Fruit fly (Drosophila melanogaster) whole organism, prepupa: ENCODE results near the gene Atet.

Source experiments
- Blimp-1 ChIP-seq: fragments of 200-800 bp; sonication (Bioruptor generic); optimal IDR thresholded peaks from 3 replicates; lab custom pipeline; 2017; ENCODE audit warnings: missing biosample characterization, missing genetic modification characterization, mild to moderate bottlenecking, moderate library complexity, missing genetic modification reagents
- CG10631 ChIP-seq: fragments of 200-800 bp; sonication (Bioruptor generic); optimal IDR thresholded peaks from 2 replicates; lab custom pipeline; 2016; ENCODE audit warnings: missing biosample characterization, missing genetic modification characterization
- CG10669 ChIP-seq: fragments of 200-800 bp; sonication (Bioruptor generic); optimal IDR thresholded peaks from 3 replicates; lab custom pipeline; 2018; ENCODE audit warnings: missing biosample characterization, mild to moderate bottlenecking, missing genetic modification characterization, moderate library complexity
- CG11902 ChIP-seq: fragments of 200-800 bp; sonication (Bioruptor generic); optimal IDR thresholded peaks from 3 replicates; lab custom pipeline; 2016; ENCODE audit warnings: missing biosample characterization, missing genetic modification characterization
- CG1621 ChIP-seq: fragments of 200-800 bp; sonication (Bioruptor generic); optimal IDR thresholded peaks from 3 replicates; lab custom pipeline; 2018; ENCODE audit warnings: missing biosample characterization, mild to moderate bottlenecking, missing genetic modification characterization
- CG16779 ChIP-seq: fragments of 200-800 bp; sonication (Bioruptor generic); optimal IDR thresholded peaks from 3 replicates; lab custom pipeline; 2017; ENCODE audit warnings: missing biosample characterization, mild to moderate bottlenecking, missing genetic modification characterization
- CG3032 ChIP-seq: fragments of 200-800 bp; optimal IDR thresholded peaks from 2 replicates; lab custom pipeline; 2019; ENCODE audit warnings: missing biosample characterization, mild to moderate bottlenecking, missing genetic modification characterization, moderate library complexity
- CG31627 ChIP-seq: fragments of 200-800 bp; sonication (Bioruptor generic); optimal IDR thresholded peaks from 3 replicates; lab custom pipeline; 2016; ENCODE audit warnings: missing biosample characterization, missing genetic modification characterization
- CG32006 ChIP-seq: fragments of 200-800 bp; sonication (Bioruptor generic); optimal IDR thresholded peaks from 3 replicates; lab custom pipeline; 2017; ENCODE audit warnings: missing biosample characterization, mild to moderate bottlenecking, missing genetic modification characterization
- CG34406 ChIP-seq: fragments of 200-800 bp; sonication (Bioruptor generic); optimal IDR thresholded peaks from 3 replicates; lab custom pipeline; 2016; ENCODE audit warnings: missing biosample characterization, missing genetic modification characterization
- CG3919 ChIP-seq: fragments of 200-800 bp; sonication (Bioruptor generic); optimal IDR thresholded peaks from 3 replicates; lab custom pipeline; 2016; ENCODE audit warnings: missing biosample characterization, missing genetic modification characterization
- CG4318 ChIP-seq: fragments of 200-800 bp; sonication (Bioruptor generic); optimal IDR thresholded peaks from 3 replicates; lab custom pipeline; 2017; ENCODE audit warnings: missing biosample characterization, mild to moderate bottlenecking, missing genetic modification characterization
- CG6163 ChIP-seq: fragments of 200-800 bp; sonication (Bioruptor generic); IDR thresholded peaks from 3 replicates; pipeline ENCODE4 v1.3.6; 2022; ENCODE audit warnings: missing biosample characterization, missing genetic modification characterization
- CG6276 ChIP-seq: fragments of 200-800 bp; sonication (Bioruptor generic); optimal IDR thresholded peaks from 2 replicates; lab custom pipeline; 2017; ENCODE audit warnings: missing biosample characterization, mild to moderate bottlenecking, missing genetic modification characterization
- CG6792 ChIP-seq: fragments of 200-800 bp; sonication (Bioruptor generic); optimal IDR thresholded peaks from 3 replicates; lab custom pipeline; 2016; ENCODE audit warnings: missing biosample characterization, missing genetic modification characterization
- CG6808 ChIP-seq: fragments of 200-800 bp; sonication (Bioruptor generic); optimal IDR thresholded peaks from 3 replicates; lab custom pipeline; 2017; ENCODE audit warnings: missing biosample characterization, missing genetic modification characterization, mild to moderate bottlenecking, moderate library complexity, missing genetic modification reagents
- CG6854 ChIP-seq: fragments of 200-800 bp; sonication (Bioruptor generic); optimal IDR thresholded peaks from 2 replicates; lab custom pipeline; 2017; ENCODE audit warnings: missing biosample characterization, mild to moderate bottlenecking, missing genetic modification characterization
- CG8319 ChIP-seq: fragments of 200-800 bp; sonication (Bioruptor generic); optimal IDR thresholded peaks from 3 replicates; lab custom pipeline; 2016; ENCODE audit warnings: missing biosample characterization, missing genetic modification characterization
- CG8632 ChIP-seq: fragments of 200-800 bp; sonication (Bioruptor generic); optimal IDR thresholded peaks from 3 replicates; lab custom pipeline; 2016; ENCODE audit warnings: missing biosample characterization, missing genetic modification characterization
- Eip75B ChIP-seq: fragments of 200-800 bp; sonication (Bioruptor generic); optimal IDR thresholded peaks from 3 replicates; lab custom pipeline; 2016; ENCODE audit warnings: missing biosample characterization, missing genetic modification characterization
- Eip78C ChIP-seq: fragments of 200-800 bp; sonication (Bioruptor generic); peaks from one replicate; lab custom pipeline; 2016; ENCODE audit warnings: missing biosample characterization, missing genetic modification characterization
- Eip93F ChIP-seq: fragments of 200-800 bp; sonication (Bioruptor generic); optimal IDR thresholded peaks from 2 replicates; lab custom pipeline; 2016; ENCODE audit warnings: missing biosample characterization, mild to moderate bottlenecking, missing genetic modification characterization
- Ets21C ChIP-seq: fragments of 200-800 bp; sonication (Bioruptor generic); optimal IDR thresholded peaks from 3 replicates; lab custom pipeline; 2016; ENCODE audit warnings: missing biosample characterization, missing genetic modification characterization
- Ets96B ChIP-seq: fragments of 200-800 bp; optimal IDR thresholded peaks from 2 replicates; lab custom pipeline; 2019; ENCODE audit warnings: missing biosample characterization, mild to moderate bottlenecking, missing genetic modification characterization, moderate library complexity
- Hr38 ChIP-seq: sonication (Bioruptor generic); optimal IDR thresholded peaks from 2 replicates; lab custom pipeline; 2016; ENCODE audit warnings: missing biosample characterization, missing genetic modification characterization
- Hr39 ChIP-seq: fragments of 200-800 bp; sonication (Bioruptor generic); optimal IDR thresholded peaks from 2 replicates; lab custom pipeline; 2016; ENCODE audit warnings: missing biosample characterization, missing genetic modification characterization
- Hr4 ChIP-seq: fragments of 200-800 bp; sonication (Bioruptor generic); optimal IDR thresholded peaks from 3 replicates; lab custom pipeline; 2016; ENCODE audit warnings: missing biosample characterization, missing genetic modification characterization
- Met ChIP-seq: fragments of 200-800 bp; sonication (Bioruptor generic); optimal IDR thresholded peaks from 3 replicates; lab custom pipeline; 2016; ENCODE audit warnings: missing biosample characterization, missing genetic modification characterization
- OdsH ChIP-seq: fragments of 200-800 bp; sonication (Bioruptor generic); optimal IDR thresholded peaks from 3 replicates; lab custom pipeline; 2016; ENCODE audit warnings: missing biosample characterization, missing genetic modification characterization
- Smox ChIP-seq: fragments of 200-800 bp; sonication (Bioruptor generic); optimal IDR thresholded peaks from 3 replicates; lab custom pipeline; 2016; ENCODE audit warnings: missing biosample characterization, missing genetic modification characterization
- Sox102F ChIP-seq: fragments of 200-800 bp; sonication (Bioruptor generic); optimal IDR thresholded peaks from 2 replicates; lab custom pipeline; 2016; ENCODE audit warnings: missing biosample characterization, mild to moderate bottlenecking, missing genetic modification characterization
- Sox14 ChIP-seq: fragments of 200-800 bp; sonication (Bioruptor generic); optimal IDR thresholded peaks from 3 replicates; lab custom pipeline; 2016; ENCODE audit warnings: missing biosample characterization, missing genetic modification characterization
- achi ChIP-seq: fragments of 200-800 bp; sonication (Bioruptor generic); optimal IDR thresholded peaks from 3 replicates; lab custom pipeline; 2016; ENCODE audit warnings: missing biosample characterization, missing genetic modification characterization
- acj6 ChIP-seq: fragments of 200-800 bp; sonication (Bioruptor generic); optimal IDR thresholded peaks from 3 replicates; lab custom pipeline; 2016; ENCODE audit warnings: missing biosample characterization, missing genetic modification characterization
- cyc ChIP-seq: fragments of 200-800 bp; sonication (Bioruptor generic); optimal IDR thresholded peaks from 3 replicates; lab custom pipeline; 2016; ENCODE audit warnings: missing biosample characterization, missing genetic modification characterization
- dac ChIP-seq: fragments of 200-800 bp; sonication (Bioruptor generic); optimal IDR thresholded peaks from 2 replicates; lab custom pipeline; 2017; ENCODE audit warnings: missing biosample characterization, mild to moderate bottlenecking, missing genetic modification characterization
- eg ChIP-seq: fragments of 200-800 bp; sonication (Bioruptor generic); IDR thresholded peaks from 3 replicates; pipeline ENCODE4 v1.3.6; 2022; ENCODE audit warnings: missing biosample characterization, missing genetic modification characterization
- esn ChIP-seq: fragments of 200-800 bp; sonication (Bioruptor generic); optimal IDR thresholded peaks from 2 replicates; lab custom pipeline; 2016; ENCODE audit warnings: missing biosample characterization, mild to moderate bottlenecking, missing genetic modification characterization, moderate library complexity
- fd59A ChIP-seq: fragments of 200-800 bp; sonication (Bioruptor generic); optimal IDR thresholded peaks from 2 replicates; lab custom pipeline; 2017; ENCODE audit warnings: missing biosample characterization, mild to moderate bottlenecking, missing genetic modification characterization, missing genetic modification reagents
- fd85E ChIP-seq: fragments of 200-800 bp; sonication (Bioruptor generic); optimal IDR thresholded peaks from 3 replicates; lab custom pipeline; 2016; ENCODE audit warnings: missing biosample characterization, missing genetic modification characterization
- fkh ChIP-seq: fragments of 200-800 bp; sonication (Bioruptor generic); optimal IDR thresholded peaks from 3 replicates; lab custom pipeline; 2017; ENCODE audit warnings: missing biosample characterization, mild to moderate bottlenecking, missing genetic modification characterization, moderate library complexity
- lz ChIP-seq: fragments of 200-800 bp; sonication (Bioruptor generic); optimal IDR thresholded peaks from 3 replicates; lab custom pipeline; 2016; ENCODE audit warnings: missing biosample characterization, missing genetic modification characterization
- pdm3 ChIP-seq: fragments of 200-800 bp; sonication (Bioruptor generic); optimal IDR thresholded peaks from 3 replicates; lab custom pipeline; 2016; ENCODE audit warnings: missing biosample characterization, missing genetic modification characterization
- salr ChIP-seq, 2 experiments: fragments of 200-800 bp; sonication (Bioruptor generic); optimal IDR thresholded peaks; 3 replicates each; lab custom pipeline; 2016 to 2018; ENCODE audit warnings: missing biosample characterization in 2 of 2, missing genetic modification characterization in 2 of 2, mild to moderate bottlenecking in 1 of 2
- spab ChIP-seq: fragments of 200-800 bp; sonication (Bioruptor generic); optimal IDR thresholded peaks from 2 replicates; lab custom pipeline; 2017; ENCODE audit warnings: missing biosample characterization, mild to moderate bottlenecking, missing genetic modification characterization, missing genetic modification reagents
- ss ChIP-seq, 2 experiments: fragments of 200-800 bp; sonication (Bioruptor generic); optimal IDR thresholded peaks; 2 replicates in 1 of 2; 3 replicates in 1 of 2; lab custom pipeline; 2017 to 2018; ENCODE audit warnings: mild to moderate bottlenecking in 2 of 2, missing biosample characterization in 2 of 2, missing genetic modification characterization in 2 of 2, moderate library complexity in 1 of 2
- svp ChIP-seq: fragments of 200-800 bp; sonication (Bioruptor generic); peaks from one replicate; lab custom pipeline; 2016; ENCODE audit warnings: missing biosample characterization, missing genetic modification characterization
- topi ChIP-seq: fragments of 200-800 bp; sonication (Bioruptor generic); optimal IDR thresholded peaks from 3 replicates; lab custom pipeline; 2016; ENCODE audit warnings: missing biosample characterization, missing genetic modification characterization
- vri ChIP-seq: fragments of 200-800 bp; sonication (Bioruptor generic); optimal IDR thresholded peaks from 3 replicates; lab custom pipeline; 2016; ENCODE audit warnings: missing biosample characterization, mild to moderate bottlenecking, missing genetic modification characterization

Atet gene

dm6 chr2L:4287076-4287475 is 46.6 kb upstream of the Atet start (continued):
- TF ChIP-seq esn (GFP tag; lab: Kevin White, UChicago) (peak; percentile 94), CG6276 (GFP tag; lab: Kevin White, UChicago) (peak; percentile 72), pdm3 (GFP tag; lab: Kevin White, UChicago) (peak; percentile 87), CG8632 (GFP tag; lab: Kevin White, UChicago) (peak; percentile 83), CG6854 (GFP tag; lab: Kevin White, UChicago) (peak; percentile 44), CG8319 (GFP tag; lab: Kevin White, UChicago) (peak; percentile 74), acj6 (GFP tag; lab: Kevin White, UChicago) (peak; percentile 90), svp (GFP tag; lab: Kevin White, UChicago) (peak; percentile 96)

- TF ChIP-seq CG8632 (GFP tag; lab: Kevin White, UChicago) (no peak), CG32006 (GFP tag; lab: Kevin White, UChicago) (peak; percentile 27), spab (GFP tag; lab: Kevin White, UChicago) (peak; percentile 7), Sox14 (GFP tag; lab: Kevin White, UChicago) (peak; percentile 4), Eip78C (peak; percentile 69), dac (no peak), vri (no peak), CG6808 (GFP tag; lab: Kevin White, UChicago) (no peak), Met (GFP tag; lab: Kevin White, UChicago) (peak; percentile 15), Hr39 (GFP tag; lab: Kevin White, UChicago) (peak; percentile 11), CG10631 (GFP tag; lab: Kevin White, UChicago) (no peak), CG6854 (GFP tag; lab: Kevin White, UChicago) (no peak), fkh (GFP tag; lab: Kevin White, UChicago) (no peak), acj6 (GFP tag; lab: Kevin White, UChicago) (peak; percentile 16), CG31627 (GFP tag; lab: Kevin White, UChicago) (peak; percentile 14), CG8319 (GFP tag; lab: Kevin White, UChicago) (no peak), ss (GFP tag; optimal IDR thresholded peaks at IDR 0.05; lab: Kevin White, UChicago) (peak in 1 of 2 experiments; percentile 43), svp (GFP tag; lab: Kevin White, UChicago) (no peak), Ets96B (tag; lab: Kevin White, UChicago) (peak; percentile 27), eg (GFP tag; lab: Robert Waterston, UW) (no peak), achi (GFP tag; lab: Kevin White, UChicago) (peak; percentile 6), CG1621 (tag; lab: Kevin White, UChicago) (no peak), CG6163 (GFP tag; lab: Robert Waterston, UW) (0 out of 3 replicates have a peak, but pooled peaks have one; percentile 23), CG3919 (GFP tag; lab: Kevin White, UChicago) (peak; percentile 47), pdm3 (GFP tag; lab: Kevin White, UChicago) (peak; percentile 19), salr (GFP tag; optimal IDR thresholded peaks at IDR 0.05; lab: Kevin White, UChicago) (no peak), CG6276 (GFP tag; lab: Kevin White, UChicago) (no peak), Sox102F (GFP tag; lab: Kevin White, UChicago) (no peak), OdsH (GFP tag; lab: Kevin White, UChicago) (peak; percentile 22), CG34406 (no peak), CG16779 (tag; lab: Kevin White, UChicago) (no peak), Hr38 (GFP tag; lab: Kevin White, UChicago) (no peak), lz (GFP tag; lab: Kevin White, UChicago) (no peak), CG3032 (no peak), CG10669 (GFP tag; lab: Kevin White, UChicago) (peak; percentile 29), Ets21C (GFP tag; lab: Kevin White, UChicago) (no peak), esn (GFP tag; lab: Kevin White, UChicago) (no peak), cyc (peak; percentile 34), Smox (GFP tag; lab: Kevin White, UChicago) (peak; percentile 18), fd59A (GFP tag; lab: Kevin White, UChicago) (no peak), CG11902 (GFP tag; lab: Kevin White, UChicago) (no peak), Eip93F (GFP tag; lab: Kevin White, UChicago) (no peak), Blimp-1 (GFP tag; lab: Kevin White, UChicago) (no peak), topi (peak; percentile 15), CG6792 (GFP tag; lab: Kevin White, UChicago) (peak; percentile 10), CG4318 (GFP tag; lab: Kevin White, UChicago) (no peak), fd85E (GFP tag; lab: Kevin White, UChicago) (no peak), Hr4 (no peak), Eip75B (GFP tag; lab: Kevin White, UChicago) (peak; percentile 30)
These were observed 41.2 kb upstream of the Atet start for dm6 chr2L:4292560-4292959.
